Worm (Caenorhabditis elegans) whole organism, L4 larva: Measurements from ENCODE around the gene swd-2.1.

Experiments used
- D1046.2 ChIP-seq: fragments of 200-800 bp; sonication (Bioruptor generic); IDR thresholded peaks from 2 replicates; pipeline ENCODE4 v1.3.6; 2022; ENCODE audit warnings: missing genetic modification characterization, missing compliant biosample characterization
- F26F4.8 ChIP-seq: fragments of 200-800 bp; sonication (Bioruptor generic); conservative IDR thresholded peaks from 2 replicates; pipeline ENCODE4 v1.3.6; 2022; ENCODE audit warnings: missing genetic modification characterization, missing compliant biosample characterization
- F37D6.2 ChIP-seq: sonication (generic microtip); optimal IDR thresholded peaks from 2 replicates; lab custom pipeline; 2016; ENCODE audit warnings: mild to moderate bottlenecking, missing genetic modification characterization, missing compliant biosample characterization
- F49E8.2 ChIP-seq: sonication (generic microtip); optimal IDR thresholded peaks from 2 replicates; lab custom pipeline; 2016; ENCODE audit warnings: missing compliant biosample characterization, mild to moderate bottlenecking, missing genetic modification characterization, borderline replicate concordance
- Y105C5A.15 ChIP-seq: fragments of 200-800 bp; sonication (Bioruptor generic); IDR thresholded peaks from 2 replicates; pipeline ENCODE4 v1.3.6; 2022; ENCODE audit warnings: missing genetic modification characterization, missing compliant biosample characterization
- Y48G9A.11 ChIP-seq: fragments of 200-800 bp; sonication (Bioruptor generic); IDR thresholded peaks from 2 replicates; pipeline ENCODE4 v1.3.6; 2022; ENCODE audit warnings: missing genetic modification reagents, missing genetic modification characterization, missing compliant biosample characterization
- aha-1 ChIP-seq: fragments of 150-350 bp; peaks from one replicate; lab custom pipeline; 2014; ENCODE audit warnings: missing biosample characterization, missing genetic modification characterization
- arid-1 ChIP-seq: fragments of 200-800 bp; sonication (Bioruptor generic); conservative IDR thresholded peaks from 2 replicates; pipeline ENCODE4 v1.3.6; 2022; ENCODE audit warnings: missing genetic modification reagents, missing genetic modification characterization, missing compliant biosample characterization
- ceh-20 ChIP-seq: fragments of 200-800 bp; sonication (Bioruptor generic); IDR thresholded peaks from 2 replicates; pipeline ENCODE4 v1.3.6; 2022; ENCODE audit warnings: missing genetic modification reagents, missing genetic modification characterization, missing compliant biosample characterization
- ceh-28 ChIP-seq: fragments of 150-350 bp; optimal IDR thresholded peaks from 2 replicates; lab custom pipeline; 2014; ENCODE audit warnings: missing biosample characterization, missing genetic modification reagents, missing genetic modification characterization
- ceh-32 ChIP-seq: sonication (generic microtip); optimal IDR thresholded peaks from 2 replicates; lab custom pipeline; 2016; ENCODE audit warnings: mild to moderate bottlenecking, missing genetic modification characterization, missing compliant biosample characterization; ENCODE audit not compliant: poor library complexity
- ces-1 ChIP-seq: fragments of 150-350 bp; sonication (generic microtip); optimal IDR thresholded peaks from 4 replicates; lab custom pipeline; 2014; ENCODE audit warnings: missing biosample characterization, missing genetic modification reagents, missing genetic modification characterization
- ctbp-1 ChIP-seq: fragments of 200-800 bp; sonication (Bioruptor generic); IDR thresholded peaks from 2 replicates; pipeline ENCODE4 v1.3.6; 2022; ENCODE audit warnings: missing genetic modification reagents, missing genetic modification characterization, missing compliant biosample characterization
- daf-12 ChIP-seq: fragments of 150-350 bp; optimal IDR thresholded peaks from 2 replicates; lab custom pipeline; 2014; ENCODE audit warnings: missing biosample characterization, missing genetic modification reagents, missing genetic modification characterization
- daf-19 ChIP-seq: fragments of 200-800 bp; sonication (Bioruptor generic); conservative IDR thresholded peaks from 2 replicates; pipeline ENCODE4 v1.3.6; 2022; ENCODE audit warnings: missing genetic modification characterization, missing compliant biosample characterization
- daf-8 ChIP-seq: fragments of 200-800 bp; sonication (Bioruptor generic); IDR thresholded peaks from 2 replicates; pipeline ENCODE4 v1.3.6; 2022; ENCODE audit warnings: missing genetic modification characterization, missing compliant biosample characterization
- dmd-9 ChIP-seq: fragments of 200-800 bp; sonication (Bioruptor generic); IDR thresholded peaks from 2 replicates; pipeline ENCODE4 v1.3.6; 2022; ENCODE audit warnings: missing genetic modification reagents, missing genetic modification characterization, missing compliant biosample characterization
- dpl-1 ChIP-seq: fragments of 150-350 bp; optimal IDR thresholded peaks from 2 replicates; lab custom pipeline; 2014; ENCODE audit warnings: missing biosample characterization, missing genetic modification reagents, missing genetic modification characterization
- dve-1 ChIP-seq: sonication (generic microtip); optimal IDR thresholded peaks from 2 replicates; lab custom pipeline; 2017; ENCODE audit warnings: antibody characterized with exemption, mild to moderate bottlenecking, missing genetic modification characterization, missing compliant biosample characterization; ENCODE audit not compliant: insufficient read depth
- fkh-10 ChIP-seq: fragments of 150-350 bp; optimal IDR thresholded peaks from 2 replicates; lab custom pipeline; 2014; ENCODE audit warnings: missing biosample characterization, missing genetic modification reagents, missing genetic modification characterization
- hif-1 ChIP-seq, 2 experiments: sonication (generic microtip); optimal IDR thresholded peaks; 2 replicates each; lab custom pipeline; 2016 to 2017; ENCODE audit warnings: missing compliant biosample characterization in 2 of 2, missing genetic modification characterization in 2 of 2, missing genetic modification reagents in 2 of 2, missing genotype in 2 of 2, mild to moderate bottlenecking in 1 of 2
- hlh-30 ChIP-seq: sonication (generic microtip); optimal IDR thresholded peaks from 2 replicates; lab custom pipeline; 2017; ENCODE audit warnings: antibody characterized with exemption, mild to moderate bottlenecking, missing genetic modification characterization, missing compliant biosample characterization; ENCODE audit not compliant: insufficient read depth
- hmg-1.1 ChIP-seq: fragments of 200-800 bp; sonication (Bioruptor generic); IDR thresholded peaks from 2 replicates; pipeline ENCODE4 v1.3.6; 2022; ENCODE audit warnings: missing genetic modification reagents, missing genetic modification characterization, missing compliant biosample characterization
- lim-7 ChIP-seq: fragments of 200-800 bp; sonication (Bioruptor generic); IDR thresholded peaks from 2 replicates; pipeline ENCODE4 v1.3.6; 2022; ENCODE audit warnings: missing genetic modification characterization, missing compliant biosample characterization
- lin-38 ChIP-seq: fragments of 200-800 bp; sonication (Bioruptor generic); IDR thresholded peaks from 2 replicates; pipeline ENCODE4 v1.3.6; 2022; ENCODE audit warnings: missing genetic modification reagents, missing genetic modification characterization, missing compliant biosample characterization
- lin-39 ChIP-seq: fragments of 150-350 bp; optimal IDR thresholded peaks from 2 replicates; lab custom pipeline; 2014; ENCODE audit warnings: missing biosample characterization, missing genetic modification reagents, missing genetic modification characterization
- madf-5 ChIP-seq, 2 experiments: fragments of 200-800 bp; sonication (Bioruptor generic); IDR thresholded peaks; 2 replicates each; pipeline ENCODE4 v1.3.6; 2022; ENCODE audit warnings: missing compliant biosample characterization in 2 of 2, missing genetic modification characterization in 2 of 2
- madf-9 ChIP-seq: fragments of 200-800 bp; sonication (Bioruptor generic); conservative IDR thresholded peaks from 2 replicates; pipeline ENCODE4 v1.3.6; 2022; ENCODE audit warnings: missing genetic modification reagents, missing genetic modification characterization, missing compliant biosample characterization
- mxl-2 ChIP-seq: fragments of 200-800 bp; sonication (Bioruptor generic); conservative IDR thresholded peaks from 2 replicates; pipeline ENCODE4 v1.3.6; 2022; ENCODE audit warnings: missing genetic modification reagents, missing genetic modification characterization, missing compliant biosample characterization
- nhr-102 ChIP-seq: sonication (generic microtip); optimal IDR thresholded peaks from 2 replicates; lab custom pipeline; 2016; ENCODE audit warnings: mild to moderate bottlenecking, missing genetic modification characterization, moderate library complexity, missing compliant biosample characterization
- nhr-111 ChIP-seq: fragments of 200-800 bp; sonication (Bioruptor generic); optimal IDR thresholded peaks from 2 replicates; lab custom pipeline; 2018; ENCODE audit warnings: mild to moderate bottlenecking, missing genetic modification characterization, missing compliant biosample characterization
- nhr-25 ChIP-seq: sonication (generic microtip); optimal IDR thresholded peaks from 2 replicates; lab custom pipeline; 2017; ENCODE audit warnings: missing genetic modification characterization, mild to moderate bottlenecking, missing compliant biosample characterization, antibody characterized with exemption, moderate library complexity, borderline replicate concordance; ENCODE audit not compliant: insufficient read depth
- nhr-41 ChIP-seq: fragments of 200-800 bp; sonication (Bioruptor generic); IDR thresholded peaks from 2 replicates; pipeline ENCODE4 v1.3.6; 2022; ENCODE audit warnings: missing genetic modification reagents, missing genetic modification characterization, missing compliant biosample characterization
- pqm-1 ChIP-seq: sonication (generic microtip); optimal IDR thresholded peaks from 2 replicates; lab custom pipeline; 2017; ENCODE audit warnings: missing biosample characterization, missing genetic modification characterization
- rbr-2 ChIP-seq: sonication (generic microtip); optimal IDR thresholded peaks from 2 replicates; lab custom pipeline; 2016; ENCODE audit warnings: missing genotype, missing genetic modification characterization, missing compliant biosample characterization
- sdz-12 ChIP-seq: fragments of 200-800 bp; sonication (Bioruptor generic); optimal IDR thresholded peaks from 2 replicates; lab custom pipeline; 2018; ENCODE audit warnings: mild to moderate bottlenecking, missing genetic modification characterization, missing compliant biosample characterization
- skn-1 ChIP-seq: fragments of 150-350 bp; optimal IDR thresholded peaks from 2 replicates; lab custom pipeline; 2014; ENCODE audit warnings: missing biosample characterization, missing genetic modification characterization
- snpc-1.2 ChIP-seq: fragments of 200-800 bp; sonication (Bioruptor generic); IDR thresholded peaks from 2 replicates; pipeline ENCODE4 v1.3.6; 2022; ENCODE audit warnings: missing genetic modification reagents, missing genetic modification characterization, missing compliant biosample characterization
- tra-1 ChIP-seq: fragments of 200-800 bp; sonication (Bioruptor generic); IDR thresholded peaks from 2 replicates; pipeline ENCODE4 v1.3.6; 2022; ENCODE audit warnings: missing genetic modification reagents, missing genetic modification characterization, missing compliant biosample characterization
- unc-130 ChIP-seq: sonication (generic microtip); optimal IDR thresholded peaks from 2 replicates; lab custom pipeline; 2016; ENCODE audit warnings: missing genetic modification reagents, missing genetic modification characterization, missing compliant biosample characterization
- vab-7 ChIP-seq: fragments of 200-800 bp; sonication (Bioruptor generic); IDR thresholded peaks from 2 replicates; pipeline ENCODE4 v1.3.6; 2022; ENCODE audit warnings: missing genetic modification reagents, missing genetic modification characterization, missing compliant biosample characterization
- zag-1 ChIP-seq: fragments of 150-350 bp; optimal IDR thresholded peaks from 2 replicates; lab custom pipeline; 2014; ENCODE audit warnings: missing biosample characterization, missing genetic modification characterization
- ztf-11 ChIP-seq: fragments of 150-350 bp; optimal IDR thresholded peaks from 2 replicates; lab custom pipeline; 2014; ENCODE audit warnings: missing biosample characterization, missing genetic modification characterization
- ztf-7 ChIP-seq: fragments of 150-350 bp; optimal IDR thresholded peaks from 2 replicates; lab custom pipeline; 2014; ENCODE audit warnings: missing biosample characterization, missing genetic modification characterization

Gene swd-2.1

ce11 chrIV:7791821-7792446 is 16.1 kb downstream of the swd-2.1 start, which contains the start of gene C33H5.13 (continued):
- no peak for TF ChIP-seq ctbp-1

ce11 chrIV:7794709-7795108 is 18.9 kb downstream of the swd-2.1 start, which contains the start of gene ntp-1:
ntp-1 (minus strand) TSS chrIV:7794809.
- TF ChIP-seq F26F4.8 (GFP tag; lab: Robert Waterston, UW) (no peak), zag-1 (tag; lab: Kevin White, UChicago) (no peak), Y48G9A.11 (GFP tag; lab: Robert Waterston, UW) (no peak), nhr-111 (GFP tag; lab: Kevin White, UChicago) (no peak), fkh-10 (no peak), hlh-30 (tag; lab: Kevin White, UChicago) (no peak), unc-130 (no peak), lin-39 (tag; lab: Kevin White, UChicago) (no peak), tra-1 (GFP tag; lab: Robert Waterston, UW) (no peak), mxl-2 (GFP tag; lab: Robert Waterston, UW) (no peak)
- TF ChIP-seq, all 104 proteins: peak for 0

ce11 chrIV:7796432-7797113 is 20.7 kb downstream of the swd-2.1 start, which contains the start of gene sgo-1:
sgo-1 (minus strand) TSS chrIV:7796482.
- TF ChIP-seq nhr-41: no peak
- TF ChIP-seq F49E8.2 (tag; lab: Kevin White, UChicago): peak; percentile 91
- TF ChIP-seq hif-1 (tag; optimal IDR thresholded peaks at IDR 0.05; lab: Kevin White, UChicago): no peak
- TF ChIP-seq ztf-11 (tag; lab: Kevin White, UChicago): no peak
- TF ChIP-seq ctbp-1: no peak
- no peak for TF ChIP-seq ceh-32 (tag; lab: Kevin White, UChicago)
- no peak for TF ChIP-seq madf-9 (GFP tag; lab: Robert Waterston, UW)
- TF ChIP-seq aha-1 (tag; lab: Kevin White, UChicago): no peak
- TF ChIP-seq daf-19 (GFP tag; lab: Robert Waterston, UW): no peak
- TF ChIP-seq pqm-1 (tag; lab: Kevin White, UChicago): no peak
- TF ChIP-seq sdz-12 (GFP tag; lab: Kevin White, UChicago): no peak
- TF ChIP-seq arid-1 (GFP tag; lab: Robert Waterston, UW): 0 out of 2 replicates have a peak, but pooled peaks have one; percentile 51
- no peak for TF ChIP-seq hlh-30 (tag; lab: Kevin White, UChicago)
- TF ChIP-seq ces-1 (GFP tag; lab: Kevin White, UChicago): no peak
- no peak for TF ChIP-seq ztf-7 (tag; lab: Kevin White, UChicago)
- no peak for TF ChIP-seq madf-5 (GFP tag; IDR thresholded peaks at IDR 0.05; lab: Robert Waterston, UW)
- TF ChIP-seq D1046.2 (GFP tag; lab: Robert Waterston, UW): no peak
- no peak for TF ChIP-seq daf-8 (GFP tag; lab: Robert Waterston, UW)
- TF ChIP-seq mxl-2 (GFP tag; lab: Robert Waterston, UW): no peak
- TF ChIP-seq lin-39 (tag; lab: Kevin White, UChicago): no peak
- no peak for TF ChIP-seq daf-12
- TF ChIP-seq nhr-102: no peak
- TF ChIP-seq dpl-1: no peak
- TF ChIP-seq unc-130: peak; percentile 83
- TF ChIP-seq dmd-9 (GFP tag; lab: Robert Waterston, UW): no peak
- TF ChIP-seq snpc-1.2 (GFP tag; lab: Robert Waterston, UW): peak; percentile 87
- TF ChIP-seq F37D6.2: no peak
- TF ChIP-seq nhr-25: no peak
- no peak for TF ChIP-seq ceh-20 (GFP tag; lab: Robert Waterston, UW)
- TF ChIP-seq rbr-2 (tag; lab: Kevin White, UChicago): no peak
- no peak for TF ChIP-seq skn-1 (tag; lab: Kevin White, UChicago)
- TF ChIP-seq hmg-1.1 (GFP tag; lab: Robert Waterston, UW): no peak
- TF ChIP-seq lim-7: no peak
- TF ChIP-seq vab-7 (GFP tag; lab: Robert Waterston, UW): no peak
- peak; percentile 85 for TF ChIP-seq lin-38 (GFP tag; lab: Robert Waterston, UW)
- no peak for TF ChIP-seq Y105C5A.15 (GFP tag; lab: Robert Waterston, UW)
- no peak for TF ChIP-seq dve-1 (tag; lab: Kevin White, UChicago)
- TF ChIP-seq F26F4.8 (GFP tag; lab: Robert Waterston, UW): no peak
- TF ChIP-seq ceh-28: no peak
- no peak for TF ChIP-seq tra-1 (GFP tag; lab: Robert Waterston, UW)
